Fruit fly (Drosophila melanogaster) whole organism: ENCODE results near the gene CG5877.

Experiments
- CG8478 ChIP-seq: fragments of >200 bp; optimal IDR thresholded peaks from 2 replicates; lab custom pipeline; 2018; ENCODE audit warnings: inconsistent platforms
- usp ChIP-seq: fragments of >200 bp; optimal IDR thresholded peaks from 2 replicates; lab custom pipeline; 2017; ENCODE audit warnings: missing biosample characterization, missing genetic modification characterization, mixed read lengths

dm6 chrX:15304211-15304610, 11.4 kb downstream of the CG5877 start:
- no peak for TF ChIP-seq CG8478 (lab: Kevin White, UChicago)
- TF ChIP-seq usp (GFP tag; lab: Kevin White, UChicago) = no peak
